Fruit fly (Drosophila melanogaster): ENCODE results near the gene CRMP.

CRMP gene

dm6 chr3R:5570635-5571436 lies at the start of gene CRMP:
TSS of gene CRMP (plus strand) at chr3R:5571108.
- TF ChIP-seq MBD-R2 (GFP tag; IDR thresholded peaks at IDR 0.05), result no peak
- TF ChIP-seq CG3281 (GFP tag; optimal IDR thresholded peaks at IDR 0.05), result no peak
- TF ChIP-seq her (GFP tag; optimal IDR thresholded peaks at IDR 0.05), result no peak
- TF ChIP-seq Hsf (GFP tag; optimal IDR thresholded peaks at IDR 0.05), result no peak
- no peak for TF ChIP-seq dan (GFP tag; IDR thresholded peaks at IDR 0.05)
- no peak for TF ChIP-seq NC2β (GFP tag; optimal IDR thresholded peaks at IDR 0.05)
- no peak for TF ChIP-seq CG12104 (GFP tag; optimal IDR thresholded peaks at IDR 0.05)
- TF ChIP-seq CG4404 (GFP tag; IDR thresholded peaks at IDR 0.05), result no peak
- peak; percentile 43; the same call in 1 of the 3 replicates for TF ChIP-seq Doc3 (GFP tag; IDR thresholded peaks at IDR 0.05; ENCODE audit: partially characterized antibody)
- TF ChIP-seq CG10147 (GFP tag; optimal IDR thresholded peaks at IDR 0.05), result no peak
- no peak for TF ChIP-seq D19B (GFP tag; optimal IDR thresholded peaks at IDR 0.05)
- TF ChIP-seq CG11085 (GFP tag; IDR thresholded peaks at IDR 0.05), result no peak
- TF ChIP-seq en (GFP tag; optimal IDR thresholded peaks at IDR 0.05), result no peak
- TF ChIP-seq Meics (GFP tag; optimal IDR thresholded peaks at IDR 0.05), result no peak
- no peak for TF ChIP-seq z (GFP tag; IDR thresholded peaks at IDR 0.05)
- TF ChIP-seq CG8924 (tag; optimal IDR thresholded peaks at IDR 0.05), result peak; percentile 15
- TF ChIP-seq CG8944 (GFP tag; optimal IDR thresholded peaks at IDR 0.05), result no peak
- no peak for TF ChIP-seq CG4707 (GFP tag; optimal IDR thresholded peaks at IDR 0.05)
- TF ChIP-seq cg (GFP tag; optimal IDR thresholded peaks at IDR 0.05), result peak; percentile 44
- no peak for TF ChIP-seq grau (tag; optimal IDR thresholded peaks at IDR 0.05)
- TF ChIP-seq CG9215 (GFP tag; IDR thresholded peaks at IDR 0.05), result no peak
- TF ChIP-seq CG11723 (GFP tag; optimal IDR thresholded peaks at IDR 0.05), result no peak
- no peak for TF ChIP-seq Hmx (GFP tag; optimal IDR thresholded peaks at IDR 0.05)
- TF ChIP-seq al (GFP tag; IDR thresholded peaks at IDR 0.05), result no peak
- TF ChIP-seq CG1024 (GFP tag; IDR thresholded peaks at IDR 0.05), result no peak
- TF ChIP-seq CG7928 (GFP tag; optimal IDR thresholded peaks at IDR 0.05), result no peak
- no peak for TF ChIP-seq zfh2 (GFP tag; optimal IDR thresholded peaks at IDR 0.05)
- no peak for TF ChIP-seq amos (GFP tag; IDR thresholded peaks at IDR 0.05; ENCODE audit: partially characterized antibody)
- no peak for TF ChIP-seq ash1 (GFP tag; optimal IDR thresholded peaks at IDR 0.05)
- TF ChIP-seq YL-1 (GFP tag; optimal IDR thresholded peaks at IDR 0.05), result peak; percentile 69
- no peak for TF ChIP-seq CG17361 (GFP tag; IDR thresholded peaks at IDR 0.05)
- TF ChIP-seq CG1529 (GFP tag; optimal IDR thresholded peaks at IDR 0.05), result no peak
- no peak for TF ChIP-seq slp2 (GFP tag; optimal IDR thresholded peaks at IDR 0.05)
- TF ChIP-seq CG16815 (GFP tag; optimal IDR thresholded peaks at IDR 0.05), result no peak
- TF ChIP-seq zen2 (GFP tag; IDR thresholded peaks at IDR 0.05; ENCODE audit: partially characterized antibody), result peak; percentile 24; the same call in 1 of the 3 replicates
- no peak for TF ChIP-seq gcm2 (GFP tag; optimal IDR thresholded peaks at IDR 0.05)
- no peak for TF ChIP-seq CG11504 (tag; optimal IDR thresholded peaks at IDR 0.05)
- TF ChIP-seq CG3995 (GFP tag; optimal IDR thresholded peaks at IDR 0.05), result no peak
- TF ChIP-seq Dp (GFP tag; optimal IDR thresholded peaks at IDR 0.05), result peak; percentile 15
- no peak for TF ChIP-seq CG10959 (GFP tag; IDR thresholded peaks at IDR 0.05)
- TF ChIP-seq CG10462 (GFP tag; optimal IDR thresholded peaks at IDR 0.05), result no peak
- no peak for TF ChIP-seq crol (GFP tag; IDR thresholded peaks at IDR 0.05)
- TF ChIP-seq CG17912 (GFP tag; optimal IDR thresholded peaks at IDR 0.05), result no peak
- TF ChIP-seq CG12769 (tag; optimal IDR thresholded peaks at IDR 0.05), result no peak
- no peak for TF ChIP-seq Hand (GFP tag; optimal IDR thresholded peaks at IDR 0.05)
- TF ChIP-seq CG4617 (GFP tag; optimal IDR thresholded peaks at IDR 0.05; ENCODE audit: borderline replicate concordance), result no peak
- TF ChIP-seq CG13894 (tag; optimal IDR thresholded peaks at IDR 0.05), result no peak
- TF ChIP-seq ab (GFP tag; optimal IDR thresholded peaks at IDR 0.05), result no peak
- TF ChIP-seq CG7963 (GFP tag; IDR thresholded peaks at IDR 0.05; ENCODE audit: partially characterized antibody), result no peak
- no peak for TF ChIP-seq CG6854 (GFP tag; optimal IDR thresholded peaks at IDR 0.05)
